Worm (Caenorhabditis elegans): ENCODE data around the gene F41F3.9.

DNA sequence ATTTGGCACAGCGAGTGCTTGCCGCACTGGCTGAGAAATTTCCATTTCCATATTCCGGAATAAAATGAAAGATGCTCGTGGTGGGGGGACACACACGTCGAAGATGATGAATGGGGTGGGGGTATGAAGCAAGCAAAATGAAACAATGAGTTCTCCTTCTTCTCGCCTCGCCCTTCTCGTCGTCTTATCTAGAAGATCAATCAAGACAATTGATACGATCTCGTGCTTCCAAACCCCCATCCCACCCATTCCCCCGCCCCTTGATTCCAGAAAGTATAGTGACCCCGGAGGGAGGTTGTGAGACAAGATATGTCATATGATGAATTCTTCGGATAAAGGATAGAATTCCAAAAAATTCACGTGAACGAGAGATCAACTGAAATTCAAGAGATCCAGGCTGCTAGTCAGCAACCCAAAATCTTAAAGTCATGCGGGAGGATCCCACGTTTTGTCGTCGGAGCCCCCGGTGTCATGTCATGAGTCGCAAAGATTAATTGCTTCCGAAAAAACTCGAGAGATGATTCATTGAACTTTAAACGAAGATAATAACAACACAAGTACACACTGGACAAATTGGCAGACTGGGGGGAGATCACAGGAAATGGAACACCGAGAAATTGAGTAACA, 39.3 kb downstream of the F41F3.9 start:
- TF ChIP-seq lin-13 (tag; optimal IDR thresholded peaks at IDR 0.05) (no peak), elt-1 (tag; optimal IDR thresholded peaks at IDR 0.05; ENCODE audit: borderline replicate concordance, insufficient read depth) (peak; percentile 92), mep-1 (tag; optimal IDR thresholded peaks at IDR 0.05) (no peak), unc-39 (tag; optimal IDR thresholded peaks at IDR 0.05) (no peak), ztf-11 (tag; optimal IDR thresholded peaks at IDR 0.05) (no peak), pha-4 (tag; optimal IDR thresholded peaks at IDR 0.05) (no peak), nhr-12 (tag; optimal IDR thresholded peaks at IDR 0.05) (no peak), unc-62 (GFP tag; optimal IDR thresholded peaks at IDR 0.05) (no peak), sptf-1 (tag; optimal IDR thresholded peaks at IDR 0.05) (no peak), nhr-237 (tag; optimal IDR thresholded peaks at IDR 0.05) (no peak)

Measured in whole organism, mixed stage, embryonic.